Fruit fly (Drosophila melanogaster) S2 (cell line): ENCODE results near the gene Flo2.

Experiments
- CG8478 ChIP-seq: fragments of >200 bp; optimal IDR thresholded peaks from 2 replicates; lab custom pipeline; 2018
- CTCF ChIP-seq, 2 experiments: fragments of >200 bp; optimal IDR thresholded peaks; 2 replicates each; lab custom pipeline; 2018

- TF ChIP-seq CG8478 (lab: Kevin White, UChicago) (no peak), CTCF (optimal IDR thresholded peaks at IDR 0.05; lab: Kevin White, UChicago) (no peak)
Measured at dm6 chrX:14913706-14914303, 74.6 kb downstream of the Flo2 start, which contains the start of gene CG12398.
